Worm (Caenorhabditis elegans) whole organism, L3 larva: ENCODE data around the gene nspe-7.

Experiments used
- ZK546.5 ChIP-seq: sonication (generic microtip); optimal IDR thresholded peaks from 2 replicates; lab custom pipeline; 2017; ENCODE audit warnings: missing biosample characterization, missing genetic modification characterization
- aly-2 ChIP-seq: fragments of 150-350 bp; optimal IDR thresholded peaks from 2 replicates; lab custom pipeline; 2014; ENCODE audit warnings: missing biosample characterization, missing genetic modification characterization
- ama-1 ChIP-seq: fragments of 150-350 bp; optimal IDR thresholded peaks from 2 replicates; lab custom pipeline; 2018
- ceh-16 ChIP-seq: sonication (generic microtip); optimal IDR thresholded peaks from 2 replicates; lab custom pipeline; 2017; ENCODE audit warnings: missing biosample characterization, missing genetic modification characterization
- ceh-28 ChIP-seq: fragments of 150-350 bp; optimal IDR thresholded peaks from 2 replicates; lab custom pipeline; 2014; ENCODE audit warnings: missing biosample characterization, missing genetic modification reagents, missing genetic modification characterization
- ceh-9 ChIP-seq: sonication (generic microtip); optimal IDR thresholded peaks from 2 replicates; lab custom pipeline; 2018; ENCODE audit warnings: missing biosample characterization, missing genetic modification characterization
- daf-12 ChIP-seq: fragments of 150-350 bp; optimal IDR thresholded peaks from 2 replicates; lab custom pipeline; 2014; ENCODE audit warnings: missing biosample characterization, missing genetic modification reagents, missing genetic modification characterization
- elt-1 ChIP-seq: fragments of 150-350 bp; optimal IDR thresholded peaks from 2 replicates; lab custom pipeline; 2014; ENCODE audit warnings: missing biosample characterization, missing genetic modification characterization
- elt-2 ChIP-seq: sonication (generic microtip); optimal IDR thresholded peaks from 2 replicates; lab custom pipeline; 2016; ENCODE audit warnings: missing genetic modification reagents, mild to moderate bottlenecking, missing genetic modification characterization, missing compliant biosample characterization
- elt-3 ChIP-seq, 3 experiments: fragments of 150-350 bp in 1 of 3; sonication (generic microtip) in 2 of 3; optimal IDR thresholded peaks; 2 replicates in 2 of 3; 4 replicates in 1 of 3; lab custom pipeline; 2014 to 2017; ENCODE audit warnings: missing biosample characterization in 3 of 3, missing genetic modification characterization in 3 of 3
- eor-1 ChIP-seq, 2 experiments: fragments of 150-350 bp; optimal IDR thresholded peaks; 2 replicates each; lab custom pipeline; 2014 to 2018; ENCODE audit warnings: missing biosample characterization in 2 of 2, missing genetic modification characterization in 2 of 2
- fkh-10 ChIP-seq: sonication (generic microtip); optimal IDR thresholded peaks from 2 replicates; lab custom pipeline; 2017; ENCODE audit warnings: missing biosample characterization, missing genetic modification reagents, missing genetic modification characterization
- fkh-2 ChIP-seq: fragments of 150-350 bp; optimal IDR thresholded peaks from 2 replicates; lab custom pipeline; 2014; ENCODE audit warnings: missing biosample characterization, missing genetic modification reagents, missing genetic modification characterization
- fos-1 ChIP-seq: fragments of 150-350 bp; optimal IDR thresholded peaks from 2 replicates; lab custom pipeline; 2014; ENCODE audit warnings: missing biosample characterization, missing genetic modification characterization
- hmg-11 ChIP-seq: sonication (generic microtip); optimal IDR thresholded peaks from 2 replicates; lab custom pipeline; 2016; ENCODE audit warnings: missing genetic modification characterization, missing compliant biosample characterization
- jun-1 ChIP-seq: fragments of 150-350 bp; optimal IDR thresholded peaks from 2 replicates; lab custom pipeline; 2014; ENCODE audit warnings: missing biosample characterization, missing genetic modification reagents, missing genetic modification characterization
- lin-15B ChIP-seq: fragments of 150-350 bp; optimal IDR thresholded peaks from 2 replicates; lab custom pipeline; 2014; ENCODE audit warnings: missing biosample characterization, missing genetic modification characterization
- lin-39 ChIP-seq: fragments of 150-350 bp; optimal IDR thresholded peaks from 2 replicates; lab custom pipeline; 2018; ENCODE audit warnings: missing biosample characterization, missing genetic modification reagents, missing genetic modification characterization
- lsy-12 ChIP-seq: sonication (generic microtip); optimal IDR thresholded peaks from 2 replicates; lab custom pipeline; 2016; ENCODE audit warnings: mild to moderate bottlenecking, missing genetic modification characterization, missing compliant biosample characterization
- mdl-1 ChIP-seq: fragments of 150-350 bp; optimal IDR thresholded peaks from 2 replicates; lab custom pipeline; 2014; ENCODE audit warnings: missing biosample characterization, missing genetic modification characterization
- mml-1 ChIP-seq: fragments of 150-350 bp; sonication (generic microtip); optimal IDR thresholded peaks from 3 replicates; lab custom pipeline; 2014; ENCODE audit warnings: missing biosample characterization, missing genetic modification characterization
- nfya-1 ChIP-seq: sonication (generic microtip); optimal IDR thresholded peaks from 2 replicates; lab custom pipeline; 2017; ENCODE audit warnings: missing genetic modification characterization, mild to moderate bottlenecking, missing compliant biosample characterization, antibody characterized with exemption, moderate library complexity; ENCODE audit not compliant: insufficient read depth
- nhr-11 ChIP-seq: fragments of 150-350 bp; optimal IDR thresholded peaks from 2 replicates; lab custom pipeline; 2014; ENCODE audit warnings: missing biosample characterization, missing genetic modification characterization
- nhr-23 ChIP-seq: fragments of 150-350 bp; optimal IDR thresholded peaks from 2 replicates; lab custom pipeline; 2014; ENCODE audit warnings: missing biosample characterization, missing genetic modification reagents, missing genetic modification characterization
- nhr-25 ChIP-seq: sonication (generic microtip); optimal IDR thresholded peaks from 2 replicates; lab custom pipeline; 2017; ENCODE audit warnings: missing biosample characterization, missing genetic modification characterization
- nhr-28 ChIP-seq: fragments of 150-350 bp; optimal IDR thresholded peaks from 2 replicates; lab custom pipeline; 2014; ENCODE audit warnings: missing biosample characterization, missing genetic modification characterization
- nhr-43 ChIP-seq: sonication (generic microtip); optimal IDR thresholded peaks from 2 replicates; lab custom pipeline; 2016; ENCODE audit warnings: mild to moderate bottlenecking, missing genetic modification characterization, missing compliant biosample characterization; ENCODE audit not compliant: poor library complexity, severe bottlenecking
- nhr-67 ChIP-seq: fragments of 150-350 bp; optimal IDR thresholded peaks from 2 replicates; lab custom pipeline; 2014; ENCODE audit warnings: missing biosample characterization, missing genetic modification characterization
- nhr-76 ChIP-seq: fragments of 150-350 bp; sonication (generic microtip); optimal IDR thresholded peaks from 5 replicates; lab custom pipeline; 2014; ENCODE audit warnings: missing biosample characterization, missing genetic modification characterization
- nhr-77 ChIP-seq: fragments of 150-350 bp; optimal IDR thresholded peaks from 2 replicates; lab custom pipeline; 2014; ENCODE audit warnings: missing biosample characterization, missing genetic modification characterization
- pha-4 ChIP-seq: fragments of 150-350 bp; optimal IDR thresholded peaks from 2 replicates; lab custom pipeline; 2014; ENCODE audit warnings: missing biosample characterization, missing genetic modification reagents, missing genetic modification characterization
- pqm-1 ChIP-seq: fragments of 150-350 bp; optimal IDR thresholded peaks from 2 replicates; lab custom pipeline; 2017; ENCODE audit warnings: missing biosample characterization, missing genetic modification characterization, inconsistent platforms
- tbx-2 ChIP-seq: sonication (generic microtip); optimal IDR thresholded peaks from 2 replicates; lab custom pipeline; 2016; ENCODE audit warnings: mild to moderate bottlenecking, missing genetic modification characterization, missing compliant biosample characterization
- unc-39 ChIP-seq: sonication (generic microtip); optimal IDR thresholded peaks from 4 replicates; lab custom pipeline; 2017; ENCODE audit warnings: missing biosample characterization, missing genetic modification characterization
- unc-62 ChIP-seq: fragments of 150-350 bp; sonication (generic microtip); optimal IDR thresholded peaks from 4 replicates; lab custom pipeline; 2014; ENCODE audit warnings: missing biosample characterization, missing genetic modification reagents, missing genetic modification characterization
- zag-1 ChIP-seq: fragments of 150-350 bp; optimal IDR thresholded peaks from 2 replicates; lab custom pipeline; 2014; ENCODE audit warnings: missing biosample characterization, missing genetic modification characterization
- ztf-4 ChIP-seq: fragments of 150-350 bp; optimal IDR thresholded peaks from 2 replicates; lab custom pipeline; 2014; ENCODE audit warnings: missing biosample characterization, missing genetic modification characterization

The nspe-7 gene

DNA sequence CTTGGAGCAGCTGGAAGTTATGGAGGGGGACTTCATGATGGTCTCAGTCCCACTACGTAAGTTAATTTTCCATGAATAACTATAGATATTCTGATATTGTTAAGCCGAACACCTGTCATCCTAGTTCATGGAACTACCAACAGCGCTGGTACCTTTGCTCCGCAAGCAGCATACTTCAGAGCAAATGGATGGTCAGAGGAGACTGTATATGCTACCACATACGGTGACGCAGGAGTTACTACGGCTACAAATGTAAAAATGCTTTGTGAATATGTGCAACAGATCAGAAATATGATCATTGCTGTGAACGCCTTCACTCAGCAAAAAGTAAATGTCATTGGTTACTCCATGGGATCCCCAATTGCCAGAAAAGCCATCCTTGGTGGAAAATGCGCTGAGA is 20.9 kb upstream of the nspe-7 start:
- no peak for TF ChIP-seq nfya-1
- no peak for TF ChIP-seq nhr-77 (tag; lab: Kevin White, UChicago)
- TF ChIP-seq elt-1 = no peak
- TF ChIP-seq nhr-76 = no peak

DNA sequence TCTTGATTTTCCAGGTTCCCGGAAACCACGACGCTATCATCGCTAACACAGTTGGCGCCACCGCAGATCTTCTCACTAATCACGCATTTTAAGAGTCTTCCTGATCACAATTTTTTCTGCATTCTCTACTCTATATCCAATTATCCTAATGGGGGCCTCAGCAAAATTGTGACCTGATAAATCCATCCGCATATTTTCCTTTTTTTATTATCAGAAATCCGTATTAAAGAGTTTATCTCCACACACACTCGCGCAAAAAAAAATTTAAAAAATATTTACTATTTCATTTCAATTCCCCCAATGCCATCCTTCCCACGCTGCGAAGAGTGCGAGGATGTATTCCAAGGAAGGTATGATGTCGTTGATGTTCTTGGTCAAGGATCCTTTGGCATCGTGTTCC is 20.1 kb upstream of the nspe-7 start, which contains the start of gene Y38E10A.8:
Y38E10A.8 (plus strand) TSS at position 301 of the 400 bp plus-strand sequence.
- TF ChIP-seq lsy-12 (tag; lab: Kevin White, UChicago) (no peak), nhr-76 (no peak), nhr-25 (tag; lab: Kevin White, UChicago) (no peak), ZK546.5 (tag; lab: Kevin White, UChicago) (no peak), fkh-2 (tag; lab: Kevin White, UChicago) (no peak), eor-1 (tag; optimal IDR thresholded peaks at IDR 0.05; lab: Kevin White, UChicago) (no peak), daf-12 (tag; lab: Kevin White, UChicago) (no peak), nhr-43 (no peak), mml-1 (tag; lab: Kevin White, UChicago) (no peak), tbx-2 (tag; lab: Kevin White, UChicago) (no peak)
- TF ChIP-seq, all 47 proteins: peak for 0

DNA sequence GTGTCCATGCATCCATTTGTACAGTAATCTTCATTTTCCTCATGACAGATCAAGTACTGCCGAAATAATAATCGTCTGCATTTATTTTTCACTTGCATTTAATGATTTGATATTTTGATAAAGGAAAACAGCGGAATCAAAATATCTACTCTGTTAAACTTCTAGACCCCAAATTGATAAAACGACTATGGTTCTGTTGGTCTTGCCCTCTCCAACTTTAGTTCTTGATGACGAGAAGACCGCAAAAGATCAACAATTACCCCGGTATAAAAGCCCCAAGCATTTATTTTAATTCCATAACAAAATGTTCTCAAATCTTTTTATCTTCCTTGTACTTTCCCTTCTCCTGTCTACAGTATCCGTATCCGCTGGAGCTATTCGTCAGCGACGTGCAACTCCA is 18.3 kb upstream of the nspe-7 start, which contains the start of gene Y38E10A.9:
Y38E10A.9 (plus strand) TSS at position 301 of the 400 bp plus-strand sequence.
- TF ChIP-seq jun-1 (tag; lab: Kevin White, UChicago) (no peak), tbx-2 (tag; lab: Kevin White, UChicago) (no peak), fkh-10 (no peak), lsy-12 (tag; lab: Kevin White, UChicago) (no peak), pha-4 (tag; lab: Kevin White, UChicago) (no peak), hmg-11 (tag; lab: Kevin White, UChicago) (no peak), fos-1 (tag; lab: Kevin White, UChicago) (no peak), nhr-28 (tag; lab: Kevin White, UChicago) (no peak), zag-1 (tag; lab: Kevin White, UChicago) (no peak), ceh-9 (no peak), mdl-1 (tag; lab: Kevin White, UChicago) (no peak)
- TF ChIP-seq, all 47 proteins: peak for 0

DNA sequence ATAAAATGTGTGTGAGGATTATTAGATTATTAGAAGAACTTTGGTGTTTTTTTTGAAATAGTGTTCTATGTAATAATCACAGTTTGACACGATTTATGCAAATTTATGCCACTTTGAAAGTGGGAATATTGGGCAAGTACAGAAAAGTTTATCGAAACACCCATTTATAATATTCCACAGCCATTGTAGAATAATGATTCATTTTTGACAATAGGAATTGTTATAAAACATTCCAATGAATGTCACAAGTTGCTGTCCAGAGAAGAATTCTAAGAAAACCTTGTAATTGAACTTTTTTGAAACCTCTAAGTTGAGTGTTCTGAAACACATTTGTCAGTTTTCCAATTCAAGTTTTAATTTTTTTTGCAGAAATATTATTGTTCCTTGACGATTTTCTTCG is 14.8 kb upstream of the nspe-7 start, which contains the start of gene nspe-4:
nspe-4 (plus strand) TSS at position 301 of the 400 bp plus-strand sequence.
- no peak for TF ChIP-seq pqm-1 (tag; lab: Kevin White, UChicago)
- no peak for TF ChIP-seq elt-2
- no peak for TF ChIP-seq zag-1 (tag; lab: Kevin White, UChicago)
- no peak for TF ChIP-seq fkh-2 (tag; lab: Kevin White, UChicago)
- TF ChIP-seq pha-4 (tag; lab: Kevin White, UChicago) = no peak
- no peak for TF ChIP-seq lin-39 (tag; lab: Kevin White, UChicago)
- TF ChIP-seq aly-2 = no peak
- TF ChIP-seq ceh-16 (tag; lab: Kevin White, UChicago) = no peak
- TF ChIP-seq eor-1 (tag; optimal IDR thresholded peaks at IDR 0.05; lab: Kevin White, UChicago) = no peak
- TF ChIP-seq nhr-67 (tag; lab: Kevin White, UChicago) = no peak
- TF ChIP-seq ZK546.5 (tag; lab: Kevin White, UChicago) = no peak
- no peak for TF ChIP-seq fkh-10
- TF ChIP-seq, all 47 proteins: peak for 0

DNA sequence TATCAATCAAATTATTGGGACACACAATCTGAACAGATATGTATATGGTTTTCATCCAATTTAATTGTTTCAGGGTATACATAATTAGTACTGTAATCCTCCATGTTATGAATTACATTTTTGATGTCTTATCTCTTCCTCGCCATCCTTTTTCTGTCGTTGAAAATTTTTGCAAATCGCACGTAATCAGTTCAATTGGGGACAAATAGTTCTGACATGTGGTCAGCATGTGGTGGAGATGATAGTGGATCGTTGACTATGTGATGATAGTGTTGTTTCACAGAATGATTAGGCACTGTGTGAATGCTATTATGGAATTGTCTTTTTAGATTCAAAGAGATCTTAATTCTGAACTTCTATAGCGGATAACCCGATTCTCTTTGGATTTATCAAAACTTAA is 11.6 kb upstream of the nspe-7 start:
- TF ChIP-seq ZK546.5 (tag; lab: Kevin White, UChicago) (no peak), nhr-43 (peak; percentile 91), nhr-23 (tag; lab: Kevin White, UChicago) (peak; percentile 42)

DNA sequence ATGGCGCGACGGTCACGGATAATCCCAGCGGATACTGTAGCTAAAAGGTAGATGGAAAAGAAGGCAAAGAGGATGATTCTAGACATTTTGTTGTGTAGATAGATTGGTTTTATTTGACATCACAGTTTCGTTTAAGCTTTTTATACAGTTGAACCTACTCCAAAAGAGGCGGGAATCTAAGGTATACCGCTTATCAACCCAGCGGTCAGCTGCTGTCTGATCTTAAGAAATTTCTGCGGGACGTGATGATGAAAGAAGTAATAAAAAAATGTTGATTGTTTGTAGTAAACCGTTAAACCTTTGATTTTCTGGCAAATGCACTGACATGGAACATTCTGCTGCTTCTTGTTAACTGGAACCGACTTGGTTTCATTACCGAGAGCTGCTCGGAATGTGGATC is 10.9 kb upstream of the nspe-7 start, which contains the start of gene nspe-6:
nspe-6 (minus strand) TSS at position 101 of the 400 bp plus-strand sequence.
- TF ChIP-seq lin-15B (tag; lab: Kevin White, UChicago) = no peak
- no peak for TF ChIP-seq unc-39 (tag; lab: Kevin White, UChicago)
- no peak for TF ChIP-seq daf-12 (tag; lab: Kevin White, UChicago)
- no peak for TF ChIP-seq ZK546.5 (tag; lab: Kevin White, UChicago)
- TF ChIP-seq nhr-77 (tag; lab: Kevin White, UChicago) = no peak
- TF ChIP-seq unc-62 (GFP tag; lab: Kevin White, UChicago) = no peak
- TF ChIP-seq fkh-10 = no peak
- no peak for TF ChIP-seq ama-1 (lab: Kevin White, UChicago)
- no peak for TF ChIP-seq ztf-4 (tag; lab: Kevin White, UChicago)
- no peak for TF ChIP-seq nhr-11 (tag; lab: Kevin White, UChicago)
- TF ChIP-seq aly-2 = no peak
- no peak for TF ChIP-seq mml-1 (tag; lab: Kevin White, UChicago)
- TF ChIP-seq pha-4 (tag; lab: Kevin White, UChicago) = no peak
- no peak for TF ChIP-seq ceh-28 (tag; lab: Kevin White, UChicago)
- no peak for TF ChIP-seq elt-3 (tag; optimal IDR thresholded peaks at IDR 0.05; lab: Kevin White, UChicago)
- TF ChIP-seq zag-1 (tag; lab: Kevin White, UChicago) = no peak
- TF ChIP-seq nhr-28 (tag; lab: Kevin White, UChicago) = no peak
